Fruit fly (Drosophila melanogaster) S2 (cell line): ENCODE measurements around the gene CG7695.

ENCODE experiments used
- CG8478 ChIP-seq: fragments of >200 bp; optimal IDR thresholded peaks from 2 replicates; lab custom pipeline; 2018
- CTCF ChIP-seq, 2 experiments: fragments of >200 bp; optimal IDR thresholded peaks; 2 replicates each; lab custom pipeline; 2018

dm6 chr3R:18584546-18584935 is 32.8 kb downstream of the CG7695 start:
- no peak for TF ChIP-seq CTCF (optimal IDR thresholded peaks at IDR 0.05; lab: Kevin White, UChicago)
- TF ChIP-seq CG8478 (lab: Kevin White, UChicago) = no peak
